Worm (Caenorhabditis elegans) whole organism, L3 larva: ENCODE measurements around the gene K12G11.6.

ENCODE experiments used
- R02D3.7 ChIP-seq: fragments of 150-350 bp; optimal IDR thresholded peaks from 2 replicates; lab custom pipeline; 2014; ENCODE audit warnings: missing biosample characterization, missing genetic modification characterization
- ZK546.5 ChIP-seq: sonication (generic microtip); optimal IDR thresholded peaks from 2 replicates; lab custom pipeline; 2017; ENCODE audit warnings: missing biosample characterization, missing genetic modification characterization
- ama-1 ChIP-seq: fragments of 150-350 bp; optimal IDR thresholded peaks from 2 replicates; lab custom pipeline; 2018
- ceh-16 ChIP-seq: sonication (generic microtip); optimal IDR thresholded peaks from 2 replicates; lab custom pipeline; 2017; ENCODE audit warnings: missing biosample characterization, missing genetic modification characterization
- ceh-82 ChIP-seq: fragments of 150-350 bp; optimal IDR thresholded peaks from 2 replicates; lab custom pipeline; 2014; ENCODE audit warnings: missing biosample characterization, missing genetic modification characterization
- ceh-9 ChIP-seq: sonication (generic microtip); optimal IDR thresholded peaks from 2 replicates; lab custom pipeline; 2018; ENCODE audit warnings: missing biosample characterization, missing genetic modification characterization
- daf-12 ChIP-seq: fragments of 150-350 bp; optimal IDR thresholded peaks from 2 replicates; lab custom pipeline; 2014; ENCODE audit warnings: missing biosample characterization, missing genetic modification reagents, missing genetic modification characterization
- egl-27 ChIP-seq: sonication (generic microtip); optimal IDR thresholded peaks from 4 replicates; lab custom pipeline; 2017; ENCODE audit warnings: missing biosample characterization, missing genetic modification reagents, missing genetic modification characterization
- elt-2 ChIP-seq: sonication (generic microtip); optimal IDR thresholded peaks from 2 replicates; lab custom pipeline; 2016; ENCODE audit warnings: missing genetic modification reagents, mild to moderate bottlenecking, missing genetic modification characterization, missing compliant biosample characterization
- elt-3 ChIP-seq, 3 experiments: fragments of 150-350 bp in 1 of 3; sonication (generic microtip) in 2 of 3; optimal IDR thresholded peaks; 2 replicates in 2 of 3; 4 replicates in 1 of 3; lab custom pipeline; 2014 to 2017; ENCODE audit warnings: missing biosample characterization in 3 of 3, missing genetic modification characterization in 3 of 3
- eor-1 ChIP-seq, 2 experiments: fragments of 150-350 bp; optimal IDR thresholded peaks; 2 replicates each; lab custom pipeline; 2014 to 2018; ENCODE audit warnings: missing biosample characterization in 2 of 2, missing genetic modification characterization in 2 of 2
- fkh-2 ChIP-seq: fragments of 150-350 bp; optimal IDR thresholded peaks from 2 replicates; lab custom pipeline; 2014; ENCODE audit warnings: missing biosample characterization, missing genetic modification reagents, missing genetic modification characterization
- fos-1 ChIP-seq: fragments of 150-350 bp; optimal IDR thresholded peaks from 2 replicates; lab custom pipeline; 2014; ENCODE audit warnings: missing biosample characterization, missing genetic modification characterization
- hmg-11 ChIP-seq: sonication (generic microtip); optimal IDR thresholded peaks from 2 replicates; lab custom pipeline; 2016; ENCODE audit warnings: missing genetic modification characterization, missing compliant biosample characterization
- jun-1 ChIP-seq: fragments of 150-350 bp; optimal IDR thresholded peaks from 2 replicates; lab custom pipeline; 2014; ENCODE audit warnings: missing biosample characterization, missing genetic modification reagents, missing genetic modification characterization
- lin-15B ChIP-seq: fragments of 150-350 bp; optimal IDR thresholded peaks from 2 replicates; lab custom pipeline; 2014; ENCODE audit warnings: missing biosample characterization, missing genetic modification characterization
- lsy-12 ChIP-seq: sonication (generic microtip); optimal IDR thresholded peaks from 2 replicates; lab custom pipeline; 2016; ENCODE audit warnings: mild to moderate bottlenecking, missing genetic modification characterization, missing compliant biosample characterization
- mdl-1 ChIP-seq: fragments of 150-350 bp; optimal IDR thresholded peaks from 2 replicates; lab custom pipeline; 2014; ENCODE audit warnings: missing biosample characterization, missing genetic modification characterization
- mml-1 ChIP-seq: fragments of 150-350 bp; sonication (generic microtip); optimal IDR thresholded peaks from 3 replicates; lab custom pipeline; 2014; ENCODE audit warnings: missing biosample characterization, missing genetic modification characterization
- nfya-1 ChIP-seq: sonication (generic microtip); optimal IDR thresholded peaks from 2 replicates; lab custom pipeline; 2017; ENCODE audit warnings: missing genetic modification characterization, mild to moderate bottlenecking, missing compliant biosample characterization, antibody characterized with exemption, moderate library complexity; ENCODE audit not compliant: insufficient read depth
- nhr-11 ChIP-seq: fragments of 150-350 bp; optimal IDR thresholded peaks from 2 replicates; lab custom pipeline; 2014; ENCODE audit warnings: missing biosample characterization, missing genetic modification characterization
- nhr-23 ChIP-seq: fragments of 150-350 bp; optimal IDR thresholded peaks from 2 replicates; lab custom pipeline; 2014; ENCODE audit warnings: missing biosample characterization, missing genetic modification reagents, missing genetic modification characterization
- nhr-237 ChIP-seq: fragments of 150-350 bp; optimal IDR thresholded peaks from 2 replicates; lab custom pipeline; 2014; ENCODE audit warnings: missing biosample characterization, missing genetic modification characterization
- nhr-28 ChIP-seq: fragments of 150-350 bp; optimal IDR thresholded peaks from 2 replicates; lab custom pipeline; 2014; ENCODE audit warnings: missing biosample characterization, missing genetic modification characterization
- nhr-43 ChIP-seq: sonication (generic microtip); optimal IDR thresholded peaks from 2 replicates; lab custom pipeline; 2016; ENCODE audit warnings: mild to moderate bottlenecking, missing genetic modification characterization, missing compliant biosample characterization; ENCODE audit not compliant: poor library complexity, severe bottlenecking
- nhr-67 ChIP-seq: fragments of 150-350 bp; optimal IDR thresholded peaks from 2 replicates; lab custom pipeline; 2014; ENCODE audit warnings: missing biosample characterization, missing genetic modification characterization
- nhr-76 ChIP-seq: fragments of 150-350 bp; sonication (generic microtip); optimal IDR thresholded peaks from 5 replicates; lab custom pipeline; 2014; ENCODE audit warnings: missing biosample characterization, missing genetic modification characterization
- nhr-77 ChIP-seq: fragments of 150-350 bp; optimal IDR thresholded peaks from 2 replicates; lab custom pipeline; 2014; ENCODE audit warnings: missing biosample characterization, missing genetic modification characterization
- pha-4 ChIP-seq: fragments of 150-350 bp; optimal IDR thresholded peaks from 2 replicates; lab custom pipeline; 2014; ENCODE audit warnings: missing biosample characterization, missing genetic modification reagents, missing genetic modification characterization
- pqm-1 ChIP-seq: fragments of 150-350 bp; optimal IDR thresholded peaks from 2 replicates; lab custom pipeline; 2017; ENCODE audit warnings: missing biosample characterization, missing genetic modification characterization, inconsistent platforms
- snpc-4 ChIP-seq: fragments of 150-350 bp; optimal IDR thresholded peaks from 2 replicates; lab custom pipeline; 2014; ENCODE audit warnings: missing biosample characterization, missing genetic modification characterization
- tbx-2 ChIP-seq: sonication (generic microtip); optimal IDR thresholded peaks from 2 replicates; lab custom pipeline; 2016; ENCODE audit warnings: mild to moderate bottlenecking, missing genetic modification characterization, missing compliant biosample characterization
- unc-39 ChIP-seq: sonication (generic microtip); optimal IDR thresholded peaks from 4 replicates; lab custom pipeline; 2017; ENCODE audit warnings: missing biosample characterization, missing genetic modification characterization
- zag-1 ChIP-seq: fragments of 150-350 bp; optimal IDR thresholded peaks from 2 replicates; lab custom pipeline; 2014; ENCODE audit warnings: missing biosample characterization, missing genetic modification characterization
- ztf-4 ChIP-seq: fragments of 150-350 bp; optimal IDR thresholded peaks from 2 replicates; lab custom pipeline; 2014; ENCODE audit warnings: missing biosample characterization, missing genetic modification characterization

Gene K12G11.6

DNA sequence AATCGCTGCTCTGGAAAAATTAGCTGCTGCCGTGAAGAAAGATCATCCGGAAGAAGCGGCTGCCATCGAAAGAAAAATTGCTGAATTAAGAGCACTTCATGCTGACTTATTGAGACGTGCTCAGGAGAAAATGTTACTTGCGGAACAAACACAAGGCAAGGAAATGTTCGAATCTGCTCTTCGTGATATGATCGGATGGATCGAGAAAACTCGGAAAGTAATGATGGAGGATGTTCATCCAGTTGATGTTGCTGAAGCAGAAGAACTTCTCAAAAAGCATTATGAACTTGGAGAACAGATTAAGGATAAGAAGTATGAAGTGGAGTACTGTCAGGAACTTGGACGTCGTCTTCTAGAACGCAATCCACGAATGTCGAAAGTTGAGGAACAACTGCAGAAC is 11.8 kb downstream of the K12G11.6 start:
- TF ChIP-seq nhr-67 (tag; lab: Kevin White, UChicago) (no peak), pha-4 (tag; lab: Kevin White, UChicago) (no peak), daf-12 (no peak), hmg-11 (tag; lab: Kevin White, UChicago) (no peak), egl-27 (no peak), ZK546.5 (no peak), unc-39 (tag; lab: Kevin White, UChicago) (no peak), fkh-2 (tag; lab: Kevin White, UChicago) (no peak), mdl-1 (tag; lab: Kevin White, UChicago) (no peak), jun-1 (no peak), nhr-76 (tag; lab: Kevin White, UChicago) (no peak), nhr-28 (no peak), elt-3 (tag; optimal IDR thresholded peaks at IDR 0.05; lab: Kevin White, UChicago) (no peak), zag-1 (tag; lab: Kevin White, UChicago) (no peak), nhr-23 (tag; lab: Kevin White, UChicago) (no peak), R02D3.7 (tag; lab: Kevin White, UChicago) (no peak), ama-1 (lab: Kevin White, UChicago) (no peak), ceh-9 (tag; lab: Kevin White, UChicago) (no peak)

DNA sequence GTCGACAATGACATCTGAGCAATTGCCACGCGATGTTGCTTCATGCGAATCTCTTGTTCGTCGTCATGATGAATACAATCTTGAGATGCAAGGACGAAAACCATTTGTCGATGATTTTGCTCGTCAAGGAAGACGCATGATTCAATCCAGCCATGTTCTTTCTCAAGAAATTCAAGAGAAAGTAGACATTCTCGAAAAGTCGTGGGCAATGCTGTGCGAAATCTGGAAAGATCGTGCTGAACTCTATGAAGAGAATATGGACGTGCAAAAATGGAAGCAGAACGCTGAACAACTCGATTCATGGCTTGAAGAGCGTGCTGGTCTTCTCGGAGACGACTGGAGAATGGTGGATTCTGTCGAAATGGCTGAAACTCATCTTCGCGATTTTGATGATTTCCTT is 19.2 kb downstream of the K12G11.6 start:
- no peak for TF ChIP-seq pqm-1 (tag; lab: Kevin White, UChicago)
- TF ChIP-seq fos-1 (tag; lab: Kevin White, UChicago), result no peak
- TF ChIP-seq pha-4 (tag; lab: Kevin White, UChicago), result no peak
- TF ChIP-seq daf-12, result no peak
- TF ChIP-seq ceh-82 (tag; lab: Kevin White, UChicago), result no peak
- no peak for TF ChIP-seq nhr-77 (tag; lab: Kevin White, UChicago)
- TF ChIP-seq elt-2 (tag; lab: Kevin White, UChicago), result no peak
- TF ChIP-seq ztf-4 (tag; lab: Kevin White, UChicago), result no peak
- TF ChIP-seq mml-1 (tag; lab: Kevin White, UChicago), result no peak
- no peak for TF ChIP-seq tbx-2 (tag; lab: Kevin White, UChicago)
- no peak for TF ChIP-seq hmg-11 (tag; lab: Kevin White, UChicago)
- no peak for TF ChIP-seq zag-1 (tag; lab: Kevin White, UChicago)
- TF ChIP-seq nfya-1, result no peak
- TF ChIP-seq nhr-76 (tag; lab: Kevin White, UChicago), result no peak
- no peak for TF ChIP-seq nhr-237 (tag; lab: Kevin White, UChicago)
- no peak for TF ChIP-seq lsy-12

DNA sequence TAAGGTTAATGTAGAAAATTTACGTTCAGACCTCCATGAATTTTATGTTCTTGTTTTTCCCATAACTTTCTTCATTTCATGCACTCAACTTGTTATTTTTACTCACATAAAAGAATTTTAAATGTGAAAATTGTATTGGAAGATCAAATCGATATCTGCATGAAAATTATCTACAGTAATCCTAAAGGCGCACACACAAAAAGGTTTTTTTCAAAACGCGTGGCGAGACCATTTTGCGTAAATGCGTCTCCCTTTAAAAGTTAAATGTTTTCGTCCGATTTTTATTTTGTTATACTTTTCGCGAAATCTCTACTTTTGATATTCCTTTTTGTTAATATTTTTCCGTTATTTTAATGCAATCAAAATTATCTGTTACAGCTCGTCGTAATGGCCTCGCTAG is 23.1 kb downstream of the K12G11.6 start, which contains the start of gene R31.2:
Gene R31.2, plus strand, starts transcription at position 388 of the 400 bp plus-strand sequence.
- no peak for TF ChIP-seq ztf-4 (tag; lab: Kevin White, UChicago)
- no peak for TF ChIP-seq nhr-11 (tag; lab: Kevin White, UChicago)
- TF ChIP-seq ceh-16, result no peak
- TF ChIP-seq fos-1 (tag; lab: Kevin White, UChicago), result no peak
- TF ChIP-seq lin-15B, result no peak
- no peak for TF ChIP-seq lsy-12
- no peak for TF ChIP-seq daf-12

- TF ChIP-seq mdl-1 (tag; lab: Kevin White, UChicago), result no peak
- no peak for TF ChIP-seq mml-1 (tag; lab: Kevin White, UChicago)
- no peak for TF ChIP-seq elt-3 (tag; optimal IDR thresholded peaks at IDR 0.05; lab: Kevin White, UChicago)
- no peak for TF ChIP-seq nhr-28
- TF ChIP-seq nhr-76 (tag; lab: Kevin White, UChicago), result no peak
- no peak for TF ChIP-seq eor-1 (tag; optimal IDR thresholded peaks at IDR 0.05; lab: Kevin White, UChicago)
- TF ChIP-seq ztf-4 (tag; lab: Kevin White, UChicago), result no peak
- no peak for TF ChIP-seq unc-39 (tag; lab: Kevin White, UChicago)
- TF ChIP-seq zag-1 (tag; lab: Kevin White, UChicago), result no peak
- TF ChIP-seq pqm-1 (tag; lab: Kevin White, UChicago), result no peak
- no peak for TF ChIP-seq nhr-43 (tag; lab: Kevin White, UChicago)
- no peak for TF ChIP-seq ceh-9 (tag; lab: Kevin White, UChicago)
- no peak for TF ChIP-seq nhr-67 (tag; lab: Kevin White, UChicago)
- TF ChIP-seq fkh-2 (tag; lab: Kevin White, UChicago), result no peak
- no peak for TF ChIP-seq snpc-4 (tag; lab: Kevin White, UChicago)
- no peak for TF ChIP-seq egl-27
Observed at ce11 chrV:11919639-11920038, 25.5 kb downstream of the K12G11.6 start.
